Worm (Caenorhabditis elegans) whole organism, L4 larva: ENCODE results near the gene M05D6.2.

ENCODE experiments used
- T20F7.1 ChIP-seq: fragments of 200-800 bp; sonication (Bioruptor generic); optimal IDR thresholded peaks from 2 replicates; lab custom pipeline; 2018; ENCODE audit warnings: mild to moderate bottlenecking, missing genetic modification characterization, missing compliant biosample characterization
- hlh-11 ChIP-seq: fragments of 200-800 bp; sonication (Bioruptor generic); optimal IDR thresholded peaks from 2 replicates; lab custom pipeline; 2018; ENCODE audit warnings: mild to moderate bottlenecking, missing genetic modification characterization, missing compliant biosample characterization
- nhr-25 ChIP-seq: sonication (generic microtip); optimal IDR thresholded peaks from 2 replicates; lab custom pipeline; 2017; ENCODE audit warnings: missing genetic modification characterization, mild to moderate bottlenecking, missing compliant biosample characterization, antibody characterized with exemption, moderate library complexity, borderline replicate concordance; ENCODE audit not compliant: insufficient read depth
- nhr-41 ChIP-seq: fragments of 200-800 bp; sonication (Bioruptor generic); IDR thresholded peaks from 2 replicates; pipeline ENCODE4 v1.3.6; 2022; ENCODE audit warnings: missing genetic modification reagents, missing genetic modification characterization, missing compliant biosample characterization
- ztf-11 ChIP-seq: fragments of 150-350 bp; optimal IDR thresholded peaks from 2 replicates; lab custom pipeline; 2014; ENCODE audit warnings: missing biosample characterization, missing genetic modification characterization

DNA sequence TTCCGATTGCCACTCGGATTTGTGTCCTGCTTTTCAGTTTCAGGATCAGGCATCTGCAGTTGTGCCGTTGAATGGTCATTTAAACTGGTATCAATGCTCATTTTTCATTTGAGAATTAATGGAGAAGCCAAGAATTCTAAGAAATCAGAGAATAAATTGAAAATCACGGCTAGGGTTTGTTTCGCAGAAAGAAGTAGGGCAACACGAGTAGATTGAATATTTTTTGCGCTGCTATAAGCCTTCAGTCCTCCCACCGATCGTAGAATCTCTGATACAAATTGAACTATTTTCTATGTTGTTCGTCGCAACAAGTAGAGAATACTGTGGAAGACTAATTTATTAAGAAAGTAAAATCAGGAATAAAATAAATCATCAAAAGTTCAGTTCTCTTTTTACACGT, 30.9 kb upstream of the M05D6.2 start, which contains the start of gene acp-3:
- TF ChIP-seq ztf-11 (tag; lab: Kevin White, UChicago) (no peak), hlh-11 (tag; lab: Kevin White, UChicago) (no peak), nhr-25 (tag; lab: Kevin White, UChicago) (no peak), nhr-41 (no peak), T20F7.1 (no peak)
